Fruit fly (Drosophila melanogaster) whole organism, embryonic: ENCODE data around the gene CG6126.

Experiments used
- Abd-B ChIP-seq: fragments of 200-800 bp; sonication (Bioruptor generic); optimal IDR thresholded peaks from 2 replicates; lab custom pipeline; 2018; ENCODE audit warnings: missing biosample characterization, mild to moderate bottlenecking, missing genetic modification characterization, moderate library complexity
- Awh ChIP-seq: fragments of 200-800 bp; sonication (Bioruptor generic); IDR thresholded peaks from 2 replicates; pipeline ENCODE4, ENCODE4 v1.3.6; 2022; ENCODE audit warnings: missing biosample characterization, missing genetic modification characterization
- B-H2 ChIP-seq: fragments of 200-800 bp; sonication (Bioruptor generic); optimal IDR thresholded peaks from 2 replicates; lab custom pipeline; 2018; ENCODE audit warnings: missing biosample characterization, mild to moderate bottlenecking, missing genetic modification characterization
- Bdp1 ChIP-seq: fragments of 200-800 bp; sonication (Bioruptor generic); optimal IDR thresholded peaks from 3 replicates; lab custom pipeline; 2016; ENCODE audit warnings: missing biosample characterization, missing genetic modification characterization
- Bgb ChIP-seq: fragments of 200-800 bp; sonication (Bioruptor generic); IDR thresholded peaks from 2 replicates; pipeline ENCODE4 v1.3.6; 2022; ENCODE audit warnings: missing biosample characterization, missing genetic modification characterization; ENCODE audit not compliant: partially characterized antibody
- CG10209 ChIP-seq: fragments of 200-800 bp; sonication (Bioruptor generic); optimal IDR thresholded peaks from 3 replicates; lab custom pipeline; 2017; ENCODE audit warnings: missing biosample characterization, mild to moderate bottlenecking, missing genetic modification characterization, missing genetic modification reagents
- CG10267 ChIP-seq: fragments of 200-800 bp; sonication (Bioruptor generic); optimal IDR thresholded peaks from 2 replicates; lab custom pipeline; 2018; ENCODE audit warnings: missing biosample characterization, mild to moderate bottlenecking, missing genetic modification characterization, moderate library complexity
- CG11723 ChIP-seq: fragments of 200-800 bp; sonication (Bioruptor generic); optimal IDR thresholded peaks from 2 replicates; lab custom pipeline; 2017; ENCODE audit warnings: missing biosample characterization, mild to moderate bottlenecking, missing genetic modification characterization
- CG12155 ChIP-seq: fragments of 200-800 bp; sonication (Bioruptor generic); optimal IDR thresholded peaks from 3 replicates; lab custom pipeline; 2016; ENCODE audit warnings: missing biosample characterization, missing genetic modification characterization
- CG13624 ChIP-seq: fragments of 200-800 bp; sonication (Bioruptor generic); optimal IDR thresholded peaks from 2 replicates; lab custom pipeline; 2016; ENCODE audit warnings: missing biosample characterization, missing genetic modification characterization
- CG13894 ChIP-seq: fragments of 200-800 bp; sonication (Bioruptor generic); optimal IDR thresholded peaks from 3 replicates; lab custom pipeline; 2018; ENCODE audit warnings: missing biosample characterization, mild to moderate bottlenecking, missing genetic modification characterization, moderate library complexity
- CG16779 ChIP-seq: fragments of 200-800 bp; sonication (Bioruptor generic); IDR thresholded peaks from 2 replicates; pipeline ENCODE4 v1.3.6; 2022; ENCODE audit warnings: missing biosample characterization, missing genetic modification characterization
- CG16815 ChIP-seq: fragments of 200-800 bp; sonication (Bioruptor generic); optimal IDR thresholded peaks from 3 replicates; lab custom pipeline; 2017; ENCODE audit warnings: missing biosample characterization, mild to moderate bottlenecking, missing genetic modification characterization
- CG17829 ChIP-seq: fragments of 200-800 bp; optimal IDR thresholded peaks from 2 replicates; lab custom pipeline; 2019; ENCODE audit warnings: missing biosample characterization, mild to moderate bottlenecking, missing genetic modification characterization, moderate library complexity
- CG1792 ChIP-seq: fragments of 200-800 bp; sonication (Bioruptor generic); optimal IDR thresholded peaks from 2 replicates; lab custom pipeline; 2016; ENCODE audit warnings: missing biosample characterization, missing genetic modification characterization
- CG18619 ChIP-seq: fragments of 200-800 bp; sonication (Bioruptor generic); optimal IDR thresholded peaks from 3 replicates; lab custom pipeline; 2017; ENCODE audit warnings: missing biosample characterization, mild to moderate bottlenecking, missing genetic modification characterization
- CG2202 ChIP-seq: fragments of 200-800 bp; sonication (Bioruptor generic); optimal IDR thresholded peaks from 2 replicates; lab custom pipeline; 2018; ENCODE audit warnings: missing biosample characterization, mild to moderate bottlenecking, missing genetic modification characterization
- CG31224 ChIP-seq: fragments of 200-800 bp; sonication (Bioruptor generic); IDR thresholded peaks from 2 replicates; pipeline ENCODE4 v1.3.6; 2022; ENCODE audit warnings: missing biosample characterization, missing genetic modification characterization
- CG3163 ChIP-seq: fragments of 200-800 bp; sonication (Bioruptor generic); optimal IDR thresholded peaks from 3 replicates; lab custom pipeline; 2016; ENCODE audit warnings: missing biosample characterization, missing genetic modification characterization
- CG42726 ChIP-seq: fragments of 200-800 bp; sonication (Bioruptor generic); IDR thresholded peaks from 2 replicates; pipeline ENCODE4 v1.3.6; 2022; ENCODE audit warnings: missing biosample characterization, missing genetic modification characterization; ENCODE audit not compliant: partially characterized antibody
- CG4707 ChIP-seq: fragments of 200-800 bp; sonication (Bioruptor generic); optimal IDR thresholded peaks from 2 replicates; lab custom pipeline; 2018; ENCODE audit warnings: missing biosample characterization, mild to moderate bottlenecking, missing genetic modification characterization, moderate library complexity
- CG6765 ChIP-seq: fragments of 200-800 bp; sonication (Bioruptor generic); optimal IDR thresholded peaks from 3 replicates; lab custom pipeline; 2017; ENCODE audit warnings: missing biosample characterization, mild to moderate bottlenecking, missing genetic modification characterization
- CHES-1-like ChIP-seq: fragments of 200-800 bp; sonication (Bioruptor generic); optimal IDR thresholded peaks from 2 replicates; lab custom pipeline; 2016; ENCODE audit warnings: missing biosample characterization, missing genetic modification characterization
- Chrac-16 ChIP-seq: fragments of 200-800 bp; sonication (Bioruptor generic); optimal IDR thresholded peaks from 3 replicates; lab custom pipeline; 2016; ENCODE audit warnings: missing biosample characterization, missing genetic modification characterization
- D ChIP-seq, 2 experiments: fragments of 200-800 bp in 1 of 2; fragments of >200 bp in 1 of 2; sonication (Bioruptor generic) in 1 of 2; optimal IDR thresholded peaks; 2 replicates in 1 of 2; 3 replicates in 1 of 2; lab custom pipeline; 2017; ENCODE audit warnings: mild to moderate bottlenecking in 1 of 2, missing biosample characterization in 1 of 2, missing genetic modification characterization in 1 of 2, missing genetic modification reagents in 1 of 2
- Dip2 ChIP-seq: fragments of 200-800 bp; sonication (Bioruptor generic); IDR thresholded peaks from 2 replicates; pipeline ENCODE4 v1.3.6; 2022; ENCODE audit warnings: missing biosample characterization, missing genetic modification characterization
- Jarid2 ChIP-seq: fragments of 200-800 bp; sonication (Bioruptor generic); optimal IDR thresholded peaks from 3 replicates; lab custom pipeline; 2017; ENCODE audit warnings: mild to moderate bottlenecking, missing biosample characterization, missing genetic modification reagents, missing genetic modification characterization
- Lhr ChIP-seq: fragments of 200-800 bp; sonication (Bioruptor generic); optimal IDR thresholded peaks from 3 replicates; lab custom pipeline; 2017; ENCODE audit warnings: mild to moderate bottlenecking, missing biosample characterization, missing genetic modification reagents, missing genetic modification characterization
- NC2β ChIP-seq: fragments of 200-800 bp; sonication (Bioruptor generic); optimal IDR thresholded peaks from 2 replicates; lab custom pipeline; 2016; ENCODE audit warnings: missing biosample characterization, missing genetic modification characterization
- Oli ChIP-seq: fragments of 200-800 bp; sonication (Bioruptor generic); optimal IDR thresholded peaks from 2 replicates; lab custom pipeline; 2018; ENCODE audit warnings: missing biosample characterization, mild to moderate bottlenecking, missing genetic modification characterization, moderate library complexity
- Side ChIP-seq: fragments of 200-800 bp; sonication (Bioruptor generic); optimal IDR thresholded peaks from 2 replicates; lab custom pipeline; 2016; ENCODE audit warnings: missing biosample characterization, missing genetic modification characterization
- Sin3A ChIP-seq: fragments of >200 bp; optimal IDR thresholded peaks from 2 replicates; lab custom pipeline; 2018
- bab2 ChIP-seq: fragments of 200-800 bp; sonication (Bioruptor generic); optimal IDR thresholded peaks from 2 replicates; lab custom pipeline; 2016; ENCODE audit warnings: missing biosample characterization, missing genetic modification characterization
- chm ChIP-seq: fragments of 200-800 bp; sonication (Bioruptor generic); IDR thresholded peaks from 2 replicates; pipeline ENCODE4 v1.3.6; 2022; ENCODE audit warnings: missing biosample characterization, missing genetic modification characterization
- dysf ChIP-seq: fragments of 200-800 bp; sonication (Bioruptor generic); IDR thresholded peaks from 3 replicates; pipeline ENCODE4 v1.3.6; 2022; ENCODE audit warnings: missing biosample characterization, missing genetic modification characterization
- her ChIP-seq: fragments of 200-800 bp; sonication (Bioruptor generic); optimal IDR thresholded peaks from 2 replicates; lab custom pipeline; 2016; ENCODE audit warnings: missing biosample characterization, missing genetic modification characterization
- lab ChIP-seq: fragments of 200-800 bp; sonication (Bioruptor generic); optimal IDR thresholded peaks from 3 replicates; lab custom pipeline; 2017; ENCODE audit warnings: missing biosample characterization, missing genetic modification characterization, mild to moderate bottlenecking, moderate library complexity, missing genetic modification reagents
- nerfin-2 ChIP-seq: fragments of 200-800 bp; sonication (Bioruptor generic); IDR thresholded peaks from 2 replicates; pipeline ENCODE4 v1.3.6; 2022; ENCODE audit warnings: missing biosample characterization, missing genetic modification characterization; ENCODE audit not compliant: partially characterized antibody
- otp ChIP-seq: fragments of 200-800 bp; sonication (Bioruptor generic); IDR thresholded peaks from 3 replicates; pipeline ENCODE4, ENCODE4 v1.3.6; 2022; ENCODE audit warnings: missing biosample characterization, missing genetic modification characterization
- salm ChIP-seq: fragments of 200-800 bp; sonication (Bioruptor generic); optimal IDR thresholded peaks from 2 replicates; lab custom pipeline; 2018; ENCODE audit warnings: missing biosample characterization, mild to moderate bottlenecking, missing genetic modification characterization
- sd ChIP-seq: fragments of 200-800 bp; sonication (Bioruptor generic); optimal IDR thresholded peaks from 3 replicates; lab custom pipeline; 2018; ENCODE audit warnings: missing biosample characterization, mild to moderate bottlenecking, missing genetic modification characterization, moderate library complexity
- sens-2 ChIP-seq: fragments of 200-800 bp; sonication (Bioruptor generic); IDR thresholded peaks from 2 replicates; pipeline ENCODE4 v1.3.6; 2022; ENCODE audit warnings: missing biosample characterization, missing genetic modification characterization
- sima ChIP-seq: fragments of 200-800 bp; sonication (Bioruptor generic); optimal IDR thresholded peaks from 2 replicates; lab custom pipeline; 2016; ENCODE audit warnings: missing biosample characterization, missing genetic modification characterization
- slp2 ChIP-seq: fragments of 200-800 bp; sonication (Bioruptor generic); optimal IDR thresholded peaks from 2 replicates; lab custom pipeline; 2016; ENCODE audit warnings: missing biosample characterization, missing genetic modification characterization
- tup ChIP-seq: fragments of 200-800 bp; sonication (Bioruptor generic); optimal IDR thresholded peaks from 2 replicates; lab custom pipeline; 2016; ENCODE audit warnings: missing biosample characterization, mild to moderate bottlenecking, missing genetic modification characterization, moderate library complexity
- vfl ChIP-seq: fragments of 200-800 bp; sonication (Bioruptor generic); optimal IDR thresholded peaks from 2 replicates; lab custom pipeline; 2016; ENCODE audit warnings: missing biosample characterization, missing genetic modification characterization

The CG6126 gene

DNA sequence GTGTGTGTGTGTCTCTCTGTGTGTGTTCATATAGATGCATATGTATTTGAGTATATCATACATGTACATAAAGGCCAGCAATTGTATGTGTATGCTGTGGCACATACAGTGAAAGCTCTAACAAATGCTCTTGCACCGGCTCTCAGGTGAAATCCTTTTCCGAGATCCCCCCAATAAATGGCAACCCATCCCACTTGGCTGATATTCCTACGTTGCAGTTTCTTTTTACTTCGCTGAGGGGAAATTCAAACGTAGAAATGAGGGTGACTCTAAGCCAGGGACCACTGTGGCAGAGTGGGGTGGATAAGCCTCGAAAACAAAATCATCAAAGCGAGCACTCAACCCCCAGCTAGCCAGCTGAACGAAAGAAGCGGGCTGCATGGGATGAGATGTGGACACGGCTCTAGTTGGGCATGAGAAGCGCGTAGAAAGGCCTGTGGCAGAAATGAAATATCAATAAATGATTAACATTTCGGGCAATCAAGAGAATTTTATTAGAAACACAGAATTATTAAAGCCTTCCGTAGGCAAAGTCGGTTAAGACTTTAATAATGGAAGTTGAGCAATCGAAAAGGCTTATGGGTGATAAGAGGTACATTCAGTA lies 19.5 kb upstream of the CG6126 start (continued):
- peak; percentile 36; the same call in 1 of the 2 replicates for TF ChIP-seq CG42726 (GFP tag; lab: Robert Waterston, UW)
- TF ChIP-seq CG4707 (GFP tag; lab: Kevin White, UChicago) = peak; percentile 98
- TF ChIP-seq B-H2 (GFP tag; lab: Kevin White, UChicago) = peak; percentile 95
- peak; percentile 99 for TF ChIP-seq vfl (GFP tag; lab: Kevin White, UChicago)
- peak; percentile 60 for TF ChIP-seq Bgb
- peak; percentile 93 for TF ChIP-seq CG6765
- peak; percentile 98 for TF ChIP-seq sima (GFP tag; lab: Kevin White, UChicago)
- TF ChIP-seq CG10267 (tag; lab: Kevin White, UChicago) = peak; percentile 93
- peak; percentile 99 for TF ChIP-seq NC2β
- TF ChIP-seq chm (GFP tag; lab: Robert Waterston, UW) = peak; percentile 100
- TF ChIP-seq bab2 = peak; percentile 99
- TF ChIP-seq tup = peak; percentile 99
- peak; percentile 99 for TF ChIP-seq CG13624
- peak; percentile 99 for TF ChIP-seq salm (tag; lab: Kevin White, UChicago)
- TF ChIP-seq CG2202 = peak; percentile 98
- TF ChIP-seq Lhr (GFP tag; lab: Kevin White, UChicago) = peak; percentile 98
- peak; percentile 98 for TF ChIP-seq CG31224 (GFP tag; lab: Robert Waterston, UW)
- peak; percentile 100 for TF ChIP-seq Side (GFP tag; lab: Kevin White, UChicago)
- peak; percentile 100 for TF ChIP-seq otp
- TF ChIP-seq CG13894 (tag; lab: Kevin White, UChicago) = peak; percentile 99
- peak; percentile 97 for TF ChIP-seq CG11723
- peak; percentile 96 for TF ChIP-seq sd (tag; lab: Kevin White, UChicago)
- peak; percentile 99 for TF ChIP-seq CG10209 (GFP tag; lab: Kevin White, UChicago)
- peak; percentile 99 for TF ChIP-seq Abd-B
- peak; percentile 98 for TF ChIP-seq CG12155 (GFP tag; lab: Kevin White, UChicago)
- peak; percentile 99 for TF ChIP-seq slp2 (GFP tag; lab: Kevin White, UChicago)
- TF ChIP-seq her (GFP tag; lab: Kevin White, UChicago) = peak; percentile 98
- TF ChIP-seq Sin3A (lab: Kevin White, UChicago) = no peak
- peak; percentile 99 for TF ChIP-seq CHES-1-like (GFP tag; lab: Kevin White, UChicago)
- TF ChIP-seq CG18619 = peak; percentile 96
- TF ChIP-seq CG16779 (GFP tag; lab: Robert Waterston, UW) = peak; percentile 99
- no peak for TF ChIP-seq D (optimal IDR thresholded peaks at IDR 0.05; lab: Kevin White, UChicago)
- TF ChIP-seq D (GFP tag; optimal IDR thresholded peaks at IDR 0.05; lab: Kevin White, UChicago) = peak; percentile 99
- TF ChIP-seq CG3163 (GFP tag; lab: Kevin White, UChicago) = peak; percentile 95
- peak; percentile 99 for TF ChIP-seq Chrac-16 (GFP tag; lab: Kevin White, UChicago)
- peak; percentile 100 for TF ChIP-seq dysf (GFP tag; lab: Robert Waterston, UW)
- TF ChIP-seq sens-2 = peak; percentile 99
- peak; percentile 94 for TF ChIP-seq Jarid2 (GFP tag; lab: Kevin White, UChicago)
- TF ChIP-seq lab (GFP tag; lab: Kevin White, UChicago) = peak; percentile 100
- peak; percentile 83 for TF ChIP-seq Dip2 (GFP tag; lab: Robert Waterston, UW)
- peak; percentile 95 for TF ChIP-seq Bdp1
- peak; percentile 100 for TF ChIP-seq Awh (GFP tag; lab: Robert Waterston, UW)
- TF ChIP-seq Oli (tag; lab: Kevin White, UChicago) = peak; percentile 99
- peak; percentile 100 for TF ChIP-seq CG17829 (tag; lab: Kevin White, UChicago)
- peak; percentile 99 for TF ChIP-seq CG1792 (GFP tag; lab: Kevin White, UChicago)
- TF ChIP-seq nerfin-2 = no peak
- peak; percentile 97 for TF ChIP-seq CG16815 (GFP tag; lab: Kevin White, UChicago)
